Worm (Caenorhabditis elegans) whole organism, young adult: ENCODE measurements around the gene Y47D7A.2.

ENCODE experiments used
- B0019.2 ChIP-seq: fragments of 200-800 bp; sonication (Bioruptor generic); conservative IDR thresholded peaks from 2 replicates; pipeline ENCODE4 v1.3.6; 2022; ENCODE audit warnings: missing genetic modification reagents, missing genetic modification characterization, missing compliant biosample characterization
- B0336.3 ChIP-seq: fragments of 200-800 bp; sonication (Bioruptor generic); IDR thresholded peaks from 2 replicates; pipeline ENCODE4 v1.3.6; 2022; ENCODE audit warnings: missing genetic modification characterization, missing compliant biosample characterization
- C06A6.2 ChIP-seq: fragments of 200-800 bp; sonication (Bioruptor generic); conservative IDR thresholded peaks from 2 replicates; pipeline ENCODE4 v1.3.6; 2022; ENCODE audit warnings: missing genetic modification characterization, missing compliant biosample characterization
- D2030.7 ChIP-seq: fragments of 200-800 bp; sonication (Bioruptor generic); IDR thresholded peaks from 2 replicates; pipeline ENCODE4 v1.3.6; 2022; ENCODE audit warnings: missing genetic modification reagents, missing genetic modification characterization, missing compliant biosample characterization
- F33H1.4 ChIP-seq: fragments of 200-800 bp; sonication (Bioruptor generic); IDR thresholded peaks from 2 replicates; pipeline ENCODE4 v1.3.6; 2022; ENCODE audit warnings: missing genetic modification reagents, missing genetic modification characterization, missing compliant biosample characterization
- F39B2.1 ChIP-seq: fragments of 200-800 bp; sonication (Bioruptor generic); IDR thresholded peaks from 2 replicates; pipeline ENCODE4 v1.3.6; 2022; ENCODE audit warnings: missing genetic modification reagents, missing genetic modification characterization, missing compliant biosample characterization
- F52B5.7 ChIP-seq: sonication (generic microtip); optimal IDR thresholded peaks from 2 replicates; lab custom pipeline; 2016; ENCODE audit warnings: mild to moderate bottlenecking, missing genetic modification characterization, missing compliant biosample characterization
- F57A8.1 ChIP-seq: fragments of 200-800 bp; sonication (Bioruptor generic); optimal IDR thresholded peaks from 2 replicates; lab custom pipeline; 2018; ENCODE audit warnings: mild to moderate bottlenecking, missing genetic modification characterization, moderate library complexity, missing compliant biosample characterization
- K11D2.4 ChIP-seq: fragments of 200-800 bp; sonication (Bioruptor generic); IDR thresholded peaks from 2 replicates; pipeline ENCODE4 v1.3.6; 2022; ENCODE audit warnings: missing genetic modification reagents, missing genetic modification characterization, missing compliant biosample characterization
- Y53G8AR.9 ChIP-seq: fragments of 200-800 bp; sonication (Bioruptor generic); conservative IDR thresholded peaks from 2 replicates; pipeline ENCODE4 v1.3.6; 2022; ENCODE audit warnings: missing genetic modification reagents, missing genetic modification characterization, missing compliant biosample characterization
- Y67H2A.10 ChIP-seq: fragments of 200-800 bp; sonication (Bioruptor generic); conservative IDR thresholded peaks from 2 replicates; pipeline ENCODE4 v1.3.6; 2022; ENCODE audit warnings: missing genetic modification reagents, missing genetic modification characterization, missing compliant biosample characterization
- Y79H2A.3 ChIP-seq: fragments of 200-800 bp; sonication (Bioruptor generic); conservative IDR thresholded peaks from 2 replicates; pipeline ENCODE4 v1.3.6; 2022; ENCODE audit warnings: missing genetic modification reagents, missing genetic modification characterization, missing compliant biosample characterization
- Y95B8A.8 ChIP-seq: fragments of 200-800 bp; sonication (Bioruptor generic); IDR thresholded peaks from 2 replicates; pipeline ENCODE4 v1.3.6; 2022; ENCODE audit warnings: missing genetic modification reagents, missing genetic modification characterization, missing compliant biosample characterization
- akir-1 ChIP-seq: fragments of 200-800 bp; sonication (Bioruptor generic); optimal IDR thresholded peaks from 2 replicates; lab custom pipeline; 2018; ENCODE audit warnings: mild to moderate bottlenecking, missing genetic modification characterization, moderate library complexity, missing compliant biosample characterization
- ama-1 ChIP-seq, 3 experiments: fragments of 150-350 bp in 1 of 3; sonication (generic microtip) in 2 of 3; optimal IDR thresholded peaks; 2 replicates each; lab custom pipeline; 2014 to 2018; ENCODE audit warnings: missing biosample characterization in 2 of 3, missing genetic modification characterization in 2 of 3, missing genetic modification reagents in 2 of 3
- attf-6 ChIP-seq: fragments of 200-800 bp; sonication (Bioruptor generic); IDR thresholded peaks from 2 replicates; pipeline ENCODE4 v1.3.6; 2022; ENCODE audit warnings: missing genetic modification reagents, missing genetic modification characterization, missing compliant biosample characterization
- bed-1 ChIP-seq: fragments of 200-800 bp; sonication (Bioruptor generic); IDR thresholded peaks from 2 replicates; pipeline ENCODE4 v1.3.6; 2022; ENCODE audit warnings: missing genetic modification reagents, missing genetic modification characterization, missing compliant biosample characterization
- cebp-2 ChIP-seq: fragments of 200-800 bp; sonication (Bioruptor generic); IDR thresholded peaks from 2 replicates; pipeline ENCODE4 v1.3.6; 2022; ENCODE audit warnings: missing genetic modification characterization, missing compliant biosample characterization
- ceh-40 ChIP-seq: fragments of 200-800 bp; sonication (Bioruptor generic); IDR thresholded peaks from 2 replicates; pipeline ENCODE4 v1.3.6; 2022; ENCODE audit warnings: missing genetic modification characterization, missing compliant biosample characterization
- ceh-91 ChIP-seq: fragments of 200-800 bp; sonication (Bioruptor generic); IDR thresholded peaks from 2 replicates; pipeline ENCODE4 v1.3.6; 2022; ENCODE audit warnings: missing genetic modification reagents, missing genetic modification characterization, missing compliant biosample characterization
- dpl-1 ChIP-seq: fragments of 150-350 bp; optimal IDR thresholded peaks from 2 replicates; lab custom pipeline; 2014; ENCODE audit warnings: missing biosample characterization, missing genetic modification reagents, missing genetic modification characterization
- efl-1 ChIP-seq: fragments of 150-350 bp; optimal IDR thresholded peaks from 2 replicates; lab custom pipeline; 2014; ENCODE audit warnings: missing biosample characterization, missing genetic modification reagents, missing genetic modification characterization
- egl-44 ChIP-seq: fragments of 200-800 bp; sonication (Bioruptor generic); IDR thresholded peaks from 2 replicates; pipeline ENCODE4 v1.3.6; 2022; ENCODE audit warnings: missing genetic modification reagents, missing genetic modification characterization, missing compliant biosample characterization
- him-1 ChIP-seq: sonication (generic microtip); optimal IDR thresholded peaks from 2 replicates; lab custom pipeline; 2016; ENCODE audit warnings: missing genotype, missing genetic modification reagents, missing genetic modification characterization, missing compliant biosample characterization
- hlh-26 ChIP-seq: fragments of 200-800 bp; sonication (Bioruptor generic); conservative IDR thresholded peaks from 2 replicates; pipeline ENCODE4 v1.3.6; 2022; ENCODE audit warnings: missing genetic modification reagents, missing genetic modification characterization, missing compliant biosample characterization
- hsf-1 ChIP-seq: fragments of 200-800 bp; sonication (Bioruptor generic); IDR thresholded peaks from 2 replicates; pipeline ENCODE4 v1.3.6; 2022; ENCODE audit warnings: missing genetic modification reagents, missing genetic modification characterization, missing compliant biosample characterization
- let-526 ChIP-seq: fragments of 200-800 bp; sonication (Bioruptor generic); IDR thresholded peaks from 2 replicates; pipeline ENCODE4 v1.3.6; 2022; ENCODE audit warnings: missing genetic modification reagents, missing genetic modification characterization, missing compliant biosample characterization
- lin-35 ChIP-seq, 3 experiments: fragments of 150-350 bp in 2 of 3; sonication (generic microtip) in 1 of 3; optimal IDR thresholded peaks; 2 replicates each; lab custom pipeline; 2014 to 2018; ENCODE audit warnings: missing biosample characterization in 3 of 3, missing genetic modification characterization in 3 of 3, missing genetic modification reagents in 3 of 3
- lin-54 ChIP-seq: fragments of 200-800 bp; sonication (Bioruptor generic); optimal IDR thresholded peaks from 2 replicates; lab custom pipeline; 2018; ENCODE audit warnings: mild to moderate bottlenecking, missing genetic modification characterization, missing compliant biosample characterization
- lir-1 ChIP-seq: fragments of 200-800 bp; sonication (Bioruptor generic); conservative IDR thresholded peaks from 2 replicates; pipeline ENCODE4 v1.3.6; 2022; ENCODE audit warnings: missing genetic modification reagents, missing genetic modification characterization, missing compliant biosample characterization
- lsy-27 ChIP-seq: sonication (generic microtip); optimal IDR thresholded peaks from 2 replicates; lab custom pipeline; 2017; ENCODE audit warnings: missing genetic modification characterization, mild to moderate bottlenecking, missing compliant biosample characterization, antibody characterized with exemption, missing genotype, borderline replicate concordance; ENCODE audit not compliant: insufficient read depth
- madf-3 ChIP-seq: fragments of 200-800 bp; sonication (Bioruptor generic); IDR thresholded peaks from 2 replicates; pipeline ENCODE4 v1.3.6; 2022; ENCODE audit warnings: missing genetic modification reagents, missing genetic modification characterization, missing compliant biosample characterization
- madf-6 ChIP-seq: fragments of 200-800 bp; sonication (Bioruptor generic); IDR thresholded peaks from 2 replicates; pipeline ENCODE4 v1.3.6; 2022; ENCODE audit warnings: missing genetic modification reagents, missing genetic modification characterization, missing compliant biosample characterization
- madf-8 ChIP-seq: fragments of 200-800 bp; sonication (Bioruptor generic); conservative IDR thresholded peaks from 2 replicates; pipeline ENCODE4 v1.3.6; 2022; ENCODE audit warnings: missing genetic modification reagents, missing genetic modification characterization, missing compliant biosample characterization
- mes-4 ChIP-seq: sonication (generic microtip); optimal IDR thresholded peaks from 2 replicates; lab custom pipeline; 2016; ENCODE audit warnings: missing genotype, missing genetic modification characterization, missing compliant biosample characterization
- nfyb-1 ChIP-seq: fragments of 200-800 bp; sonication (Bioruptor generic); IDR thresholded peaks from 2 replicates; pipeline ENCODE4 v1.3.6; 2022; ENCODE audit warnings: missing genetic modification reagents, missing genetic modification characterization, missing compliant biosample characterization
- nhr-179 ChIP-seq: sonication (generic microtip); optimal IDR thresholded peaks from 2 replicates; lab custom pipeline; 2016; ENCODE audit warnings: mild to moderate bottlenecking, missing genetic modification characterization, missing compliant biosample characterization
- pha-4 ChIP-seq: fragments of 150-350 bp; sonication (generic microtip); optimal IDR thresholded peaks from 2 replicates; lab custom pipeline; 2014; ENCODE audit warnings: missing biosample characterization, missing genetic modification reagents, missing genetic modification characterization
- sdz-38 ChIP-seq: sonication (generic microtip); optimal IDR thresholded peaks from 2 replicates; lab custom pipeline; 2016; ENCODE audit warnings: missing genotype, missing genetic modification characterization, missing compliant biosample characterization
- snpc-3.4 ChIP-seq: sonication (generic microtip); optimal IDR thresholded peaks from 2 replicates; lab custom pipeline; 2017; ENCODE audit warnings: missing genetic modification characterization, mild to moderate bottlenecking, missing compliant biosample characterization, antibody characterized with exemption, moderate library complexity, missing genotype, missing genetic modification reagents
- snpc-4 ChIP-seq, 5 experiments: fragments of 150-350 bp in 1 of 5; sonication (generic microtip) in 4 of 5; optimal IDR thresholded peaks; 2 replicates each; lab custom pipeline; 2014 to 2018; ENCODE audit warnings: missing genetic modification characterization in 5 of 5, missing biosample characterization in 3 of 5, antibody characterized with exemption in 2 of 5, mild to moderate bottlenecking in 2 of 5, missing compliant biosample characterization in 2 of 5, missing genotype in 2 of 5, moderate library complexity in 2 of 5, missing genetic modification reagents in 1 of 5
- unc-130 ChIP-seq: sonication (generic microtip); optimal IDR thresholded peaks from 2 replicates; lab custom pipeline; 2016; ENCODE audit warnings: missing genetic modification reagents, missing genetic modification characterization, missing compliant biosample characterization
- xnd-1 ChIP-seq: sonication (generic microtip); optimal IDR thresholded peaks from 2 replicates; lab custom pipeline; 2016; ENCODE audit warnings: missing genotype, missing genetic modification reagents, missing genetic modification characterization, missing compliant biosample characterization
- zfh-2 ChIP-seq: fragments of 200-800 bp; sonication (Bioruptor generic); conservative IDR thresholded peaks from 2 replicates; pipeline ENCODE4 v1.3.6; 2022; ENCODE audit warnings: missing genetic modification reagents, missing genetic modification characterization, missing compliant biosample characterization

Gene Y47D7A.2

ce11 chrV:4374625-4375024 is 45.4 kb upstream of the Y47D7A.2 start, which contains the start of gene neg-1:
Gene neg-1, minus strand, starts transcription at chrV:4374874.
- no peak for TF ChIP-seq egl-44 (GFP tag; lab: Robert Waterston, UW)
- peak; percentile 28; the same call in 1 of the 2 replicates for TF ChIP-seq Y79H2A.3 (GFP tag; lab: Robert Waterston, UW)
- TF ChIP-seq hsf-1, result 0 out of 2 replicates have a peak, but pooled peaks have one; percentile 51
- TF ChIP-seq madf-6 (GFP tag; lab: Robert Waterston, UW), result peak; percentile 58
- TF ChIP-seq lsy-27, result no peak
- peak; percentile 18 for TF ChIP-seq efl-1 (GFP tag; lab: Kevin White, UChicago)
- peak; percentile 43 for TF ChIP-seq xnd-1 (tag; lab: Kevin White, UChicago)
- no peak for TF ChIP-seq F39B2.1 (GFP tag; lab: Robert Waterston, UW)
- TF ChIP-seq K11D2.4 (GFP tag; lab: Robert Waterston, UW), result no peak
- peak; percentile 17; the same call in 1 of the 2 replicates for TF ChIP-seq B0336.3 (GFP tag; lab: Robert Waterston, UW)
- TF ChIP-seq F57A8.1 (GFP tag; lab: Kevin White, UChicago), result no peak
- peak; percentile 63; the same call in 1 of the 2 replicates for TF ChIP-seq madf-3
- peak; percentile 3 for TF ChIP-seq lin-54 (GFP tag; lab: Kevin White, UChicago)
- TF ChIP-seq attf-6 (GFP tag; lab: Robert Waterston, UW), result 0 out of 2 replicates have a peak, but pooled peaks have one; percentile 21
- TF ChIP-seq nhr-179 (tag; lab: Kevin White, UChicago), result no peak
- 0 out of 2 replicates have a peak, but pooled peaks have one; percentile 18 for TF ChIP-seq Y53G8AR.9 (GFP tag; lab: Robert Waterston, UW)

- TF ChIP-seq B0019.2 (GFP tag; lab: Robert Waterston, UW) (no peak), F52B5.7 (tag; lab: Kevin White, UChicago) (no peak), F33H1.4 (peak; percentile 78), Y95B8A.8 (GFP tag; lab: Robert Waterston, UW) (0 out of 2 replicates have a peak, but pooled peaks have one; percentile 49), hlh-26 (no peak), bed-1 (no peak), let-526 (GFP tag; lab: Robert Waterston, UW) (no peak), mes-4 (no peak), xnd-1 (tag; lab: Kevin White, UChicago) (peak; percentile 93), snpc-3.4 (tag; lab: Kevin White, UChicago) (peak; percentile 70), lin-35 (GFP tag; optimal IDR thresholded peaks at IDR 0.05; lab: Kevin White, UChicago) (peak in 1 of 3 experiments; percentile 12), nhr-179 (tag; lab: Kevin White, UChicago) (no peak), zfh-2 (GFP tag; lab: Robert Waterston, UW) (peak; percentile 69), dpl-1 (GFP tag; lab: Kevin White, UChicago) (peak; percentile 90), hsf-1 (peak; percentile 59; the same call in 1 of the 2 replicates), akir-1 (GFP tag; lab: Kevin White, UChicago) (no peak), snpc-4 (GFP tag; optimal IDR thresholded peaks at IDR 0.05; lab: Kevin White, UChicago) (peak; percentile 6), snpc-4 (tag; optimal IDR thresholded peaks at IDR 0.05; lab: Kevin White, UChicago) (peak in 1 of 4 experiments; percentile 14), ceh-91 (peak; percentile 91), cebp-2 (GFP tag; lab: Robert Waterston, UW) (no peak), madf-8 (GFP tag; lab: Robert Waterston, UW) (peak; percentile 98), Y67H2A.10 (no peak), him-1 (tag; lab: Kevin White, UChicago) (peak; percentile 34), sdz-38 (tag; lab: Kevin White, UChicago) (no peak), unc-130 (GFP tag; lab: Kevin White, UChicago) (peak; percentile 38), ama-1 (optimal IDR thresholded peaks at IDR 0.05; lab: Kevin White, UChicago) (no peak), ama-1 (GFP tag; optimal IDR thresholded peaks at IDR 0.05; lab: Kevin White, UChicago) (no peak), D2030.7 (GFP tag; lab: Robert Waterston, UW) (peak; percentile 87), pha-4 (tag; lab: Kevin White, UChicago) (no peak), ceh-40 (no peak), nfyb-1 (GFP tag; lab: Robert Waterston, UW) (no peak), lin-54 (GFP tag; lab: Kevin White, UChicago) (peak; percentile 91), C06A6.2 (GFP tag; lab: Robert Waterston, UW) (no peak), lir-1 (GFP tag; lab: Robert Waterston, UW) (no peak; the same call in 1 of the 2 replicates)
These were observed 44.1 kb upstream of the Y47D7A.2 start, which contains the start of gene F32D1.7 for ce11 chrV:4375807-4376564. Gene F32D1.7, minus strand, starts transcription at chrV:4376173.
